Worm (Caenorhabditis elegans): ENCODE measurements around the gene C32B5.15.

DNA sequence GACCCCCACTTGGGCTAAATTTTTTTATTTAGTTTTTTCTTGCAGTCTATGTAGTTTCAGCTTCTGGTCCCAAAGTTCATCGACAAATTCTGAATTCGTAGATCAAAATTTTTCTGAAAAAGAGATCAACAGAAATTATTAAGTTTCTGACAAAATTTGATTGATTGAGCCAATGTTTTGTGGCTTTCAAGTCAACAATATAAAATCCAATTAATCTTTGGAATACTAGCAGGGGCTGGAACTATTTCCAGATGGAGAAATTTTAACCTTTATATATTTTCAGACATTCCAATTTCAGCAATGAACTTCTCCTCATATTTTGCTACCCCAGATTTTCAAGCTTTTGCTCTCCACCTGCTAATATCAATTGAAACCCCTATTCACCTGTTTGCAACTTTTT is 10.1 kb upstream of the C32B5.15 start, which contains the start of gene srh-274:
- TF ChIP-seq ztf-11 (tag; optimal IDR thresholded peaks at IDR 0.05) (no peak), elt-1 (tag; optimal IDR thresholded peaks at IDR 0.05; ENCODE audit: borderline replicate concordance, insufficient read depth) (no peak), nhr-237 (tag; optimal IDR thresholded peaks at IDR 0.05) (no peak), pha-4 (tag; optimal IDR thresholded peaks at IDR 0.05) (no peak), M03D4.4 (tag; optimal IDR thresholded peaks at IDR 0.05) (no peak), zip-8 (tag; optimal IDR thresholded peaks at IDR 0.05) (no peak), nhr-76 (tag; optimal IDR thresholded peaks at IDR 0.05) (no peak), lin-13 (tag; optimal IDR thresholded peaks at IDR 0.05) (no peak), lin-32 (GFP tag; optimal IDR thresholded peaks at IDR 0.05) (no peak), mep-1 (tag; optimal IDR thresholded peaks at IDR 0.05) (no peak), nhr-28 (tag; optimal IDR thresholded peaks at IDR 0.05) (no peak), unc-120 (tag; optimal IDR thresholded peaks at IDR 0.05; ENCODE audit: poor library complexity, severe bottlenecking) (no peak), unc-39 (tag; optimal IDR thresholded peaks at IDR 0.05) (no peak)

Data from whole organism, mixed stage, embryonic.